Worm (Caenorhabditis elegans) whole organism, young adult: Measurements from ENCODE around the gene T05A7.7.

Experiments used
- B0035.1 ChIP-seq: sonication (generic microtip); optimal IDR thresholded peaks from 2 replicates; lab custom pipeline; 2016; ENCODE audit warnings: missing genetic modification characterization, mild to moderate bottlenecking, missing compliant biosample characterization, missing genotype, missing genetic modification reagents
- C17E4.6 ChIP-seq: fragments of 200-800 bp; sonication (Bioruptor generic); IDR thresholded peaks from 2 replicates; pipeline ENCODE4 v1.3.6; 2022; ENCODE audit warnings: missing genetic modification reagents, missing genetic modification characterization, missing compliant biosample characterization
- D2030.7 ChIP-seq: fragments of 200-800 bp; sonication (Bioruptor generic); IDR thresholded peaks from 2 replicates; pipeline ENCODE4 v1.3.6; 2022; ENCODE audit warnings: missing genetic modification reagents, missing genetic modification characterization, missing compliant biosample characterization
- F10E7.11 ChIP-seq: sonication (generic microtip); optimal IDR thresholded peaks from 2 replicates; lab custom pipeline; 2017; ENCODE audit warnings: mild to moderate bottlenecking, missing genetic modification characterization, moderate library complexity, missing compliant biosample characterization
- K11D2.4 ChIP-seq: fragments of 200-800 bp; sonication (Bioruptor generic); IDR thresholded peaks from 2 replicates; pipeline ENCODE4 v1.3.6; 2022; ENCODE audit warnings: missing genetic modification reagents, missing genetic modification characterization, missing compliant biosample characterization
- K12H6.12 ChIP-seq: fragments of 200-800 bp; sonication (Bioruptor generic); optimal IDR thresholded peaks from 2 replicates; lab custom pipeline; 2018; ENCODE audit warnings: mild to moderate bottlenecking, missing genetic modification characterization, missing compliant biosample characterization
- T07F8.4 ChIP-seq: sonication (generic microtip); optimal IDR thresholded peaks from 2 replicates; lab custom pipeline; 2016; ENCODE audit warnings: mild to moderate bottlenecking, missing genetic modification characterization, moderate library complexity, missing compliant biosample characterization
- Y56A3A.18 ChIP-seq: fragments of 200-800 bp; sonication (Bioruptor generic); IDR thresholded peaks from 2 replicates; pipeline ENCODE4 v1.3.6; 2022; ENCODE audit warnings: missing genetic modification reagents, missing genetic modification characterization, missing compliant biosample characterization
- Y95B8A.8 ChIP-seq: fragments of 200-800 bp; sonication (Bioruptor generic); IDR thresholded peaks from 2 replicates; pipeline ENCODE4 v1.3.6; 2022; ENCODE audit warnings: missing genetic modification reagents, missing genetic modification characterization, missing compliant biosample characterization
- ama-1 ChIP-seq, 3 experiments: fragments of 150-350 bp in 1 of 3; sonication (generic microtip) in 2 of 3; optimal IDR thresholded peaks; 2 replicates each; lab custom pipeline; 2014 to 2018; ENCODE audit warnings: missing biosample characterization in 2 of 3, missing genetic modification characterization in 2 of 3, missing genetic modification reagents in 2 of 3
- aptf-2 ChIP-seq: fragments of 200-800 bp; sonication (Bioruptor generic); conservative IDR thresholded peaks from 2 replicates; pipeline ENCODE4 v1.3.6; 2022; ENCODE audit warnings: missing genetic modification reagents, missing genetic modification characterization, missing compliant biosample characterization
- attf-5 ChIP-seq: fragments of 200-800 bp; sonication (Bioruptor generic); optimal IDR thresholded peaks from 2 replicates; lab custom pipeline; 2018; ENCODE audit warnings: mild to moderate bottlenecking, missing genetic modification characterization, missing compliant biosample characterization
- attf-6 ChIP-seq: fragments of 200-800 bp; sonication (Bioruptor generic); IDR thresholded peaks from 2 replicates; pipeline ENCODE4 v1.3.6; 2022; ENCODE audit warnings: missing genetic modification reagents, missing genetic modification characterization, missing compliant biosample characterization
- bed-2 ChIP-seq: fragments of 200-800 bp; sonication (Bioruptor generic); IDR thresholded peaks from 2 replicates; pipeline ENCODE4 v1.3.6; 2022; ENCODE audit warnings: missing genetic modification reagents, missing genetic modification characterization, missing compliant biosample characterization
- ccch-3 ChIP-seq: fragments of 200-800 bp; sonication (Bioruptor generic); optimal IDR thresholded peaks from 2 replicates; lab custom pipeline; 2018; ENCODE audit warnings: mild to moderate bottlenecking, missing genetic modification characterization, missing compliant biosample characterization
- cebp-1 ChIP-seq, 2 experiments: fragments of 200-800 bp in 1 of 2; sonication (Bioruptor generic) in 1 of 2; sonication (generic microtip) in 1 of 2; IDR thresholded peaks in 1 of 2; optimal IDR thresholded peaks in 1 of 2; 2 replicates each; pipeline versions ENCODE4 v1.3.6 to Lab custom; 2017 to 2022; ENCODE audit warnings: missing compliant biosample characterization in 2 of 2, missing genetic modification characterization in 2 of 2, mild to moderate bottlenecking in 1 of 2, missing genetic modification reagents in 1 of 2, moderate library complexity in 1 of 2
- cebp-2 ChIP-seq: fragments of 200-800 bp; sonication (Bioruptor generic); IDR thresholded peaks from 2 replicates; pipeline ENCODE4 v1.3.6; 2022; ENCODE audit warnings: missing genetic modification characterization, missing compliant biosample characterization
- ceh-27 ChIP-seq: fragments of 200-800 bp; sonication (Bioruptor generic); optimal IDR thresholded peaks from 2 replicates; lab custom pipeline; 2018; ENCODE audit warnings: mild to moderate bottlenecking, missing genetic modification characterization, moderate library complexity, missing compliant biosample characterization
- chd-7 ChIP-seq: sonication (generic microtip); optimal IDR thresholded peaks from 2 replicates; lab custom pipeline; 2016; ENCODE audit warnings: mild to moderate bottlenecking, missing genetic modification characterization, moderate library complexity, missing compliant biosample characterization
- dox-1 ChIP-seq: fragments of 200-800 bp; sonication (Bioruptor generic); IDR thresholded peaks from 2 replicates; pipeline ENCODE4 v1.3.6; 2022; ENCODE audit warnings: missing genetic modification reagents, missing genetic modification characterization, missing compliant biosample characterization
- egl-44 ChIP-seq: fragments of 200-800 bp; sonication (Bioruptor generic); IDR thresholded peaks from 2 replicates; pipeline ENCODE4 v1.3.6; 2022; ENCODE audit warnings: missing genetic modification reagents, missing genetic modification characterization, missing compliant biosample characterization
- ekl-4 ChIP-seq: fragments of 200-800 bp; sonication (Bioruptor generic); IDR thresholded peaks from 2 replicates; pipeline ENCODE4 v1.3.6; 2022; ENCODE audit warnings: missing genetic modification reagents, missing genetic modification characterization, missing compliant biosample characterization
- ets-4 ChIP-seq: fragments of 200-800 bp; sonication (Bioruptor generic); optimal IDR thresholded peaks from 2 replicates; lab custom pipeline; 2018; ENCODE audit warnings: mild to moderate bottlenecking, missing genetic modification characterization, missing compliant biosample characterization
- him-1 ChIP-seq: sonication (generic microtip); optimal IDR thresholded peaks from 2 replicates; lab custom pipeline; 2016; ENCODE audit warnings: missing genotype, missing genetic modification reagents, missing genetic modification characterization, missing compliant biosample characterization
- hlh-12 ChIP-seq: sonication (generic microtip); optimal IDR thresholded peaks from 2 replicates; lab custom pipeline; 2016; ENCODE audit warnings: missing genetic modification characterization, missing compliant biosample characterization
- hrde-1 ChIP-seq: sonication (generic microtip); optimal IDR thresholded peaks from 2 replicates; lab custom pipeline; 2016; ENCODE audit warnings: missing genetic modification characterization, mild to moderate bottlenecking, missing compliant biosample characterization, moderate library complexity, missing genotype, missing genetic modification reagents, borderline replicate concordance
- hsf-1 ChIP-seq: fragments of 200-800 bp; sonication (Bioruptor generic); IDR thresholded peaks from 2 replicates; pipeline ENCODE4 v1.3.6; 2022; ENCODE audit warnings: missing genetic modification reagents, missing genetic modification characterization, missing compliant biosample characterization
- lag-1 ChIP-seq: fragments of 200-800 bp; sonication (Bioruptor generic); IDR thresholded peaks from 2 replicates; pipeline ENCODE4 v1.3.6; 2022; ENCODE audit warnings: missing genetic modification reagents, missing genetic modification characterization, missing compliant biosample characterization
- let-526 ChIP-seq: fragments of 200-800 bp; sonication (Bioruptor generic); IDR thresholded peaks from 2 replicates; pipeline ENCODE4 v1.3.6; 2022; ENCODE audit warnings: missing genetic modification reagents, missing genetic modification characterization, missing compliant biosample characterization
- let-607 ChIP-seq, 2 experiments: fragments of 200-800 bp in 1 of 2; sonication (Bioruptor generic) in 1 of 2; sonication (generic microtip) in 1 of 2; optimal IDR thresholded peaks; 2 replicates each; lab custom pipeline; 2016 to 2018; ENCODE audit warnings: mild to moderate bottlenecking in 2 of 2, missing compliant biosample characterization in 2 of 2, missing genetic modification characterization in 2 of 2, moderate library complexity in 2 of 2, missing genotype in 1 of 2
- lin-54 ChIP-seq: fragments of 200-800 bp; sonication (Bioruptor generic); optimal IDR thresholded peaks from 2 replicates; lab custom pipeline; 2018; ENCODE audit warnings: mild to moderate bottlenecking, missing genetic modification characterization, missing compliant biosample characterization
- lsy-27 ChIP-seq: sonication (generic microtip); optimal IDR thresholded peaks from 2 replicates; lab custom pipeline; 2017; ENCODE audit warnings: missing genetic modification characterization, mild to moderate bottlenecking, missing compliant biosample characterization, antibody characterized with exemption, missing genotype, borderline replicate concordance; ENCODE audit not compliant: insufficient read depth
- madf-10 ChIP-seq: sonication (generic microtip); optimal IDR thresholded peaks from 2 replicates; lab custom pipeline; 2016; ENCODE audit warnings: mild to moderate bottlenecking, missing genetic modification characterization, missing compliant biosample characterization
- madf-8 ChIP-seq: fragments of 200-800 bp; sonication (Bioruptor generic); conservative IDR thresholded peaks from 2 replicates; pipeline ENCODE4 v1.3.6; 2022; ENCODE audit warnings: missing genetic modification reagents, missing genetic modification characterization, missing compliant biosample characterization
- mxl-1 ChIP-seq: sonication (generic microtip); optimal IDR thresholded peaks from 2 replicates; lab custom pipeline; 2016; ENCODE audit warnings: missing genetic modification characterization, missing compliant biosample characterization
- nhr-120 ChIP-seq: fragments of 200-800 bp; sonication (Bioruptor generic); IDR thresholded peaks from 2 replicates; pipeline ENCODE4 v1.3.6; 2022; ENCODE audit warnings: missing genetic modification characterization, missing compliant biosample characterization
- nhr-80 ChIP-seq: sonication (generic microtip); optimal IDR thresholded peaks from 2 replicates; lab custom pipeline; 2016; ENCODE audit warnings: missing genetic modification characterization, missing compliant biosample characterization
- sdz-38 ChIP-seq: sonication (generic microtip); optimal IDR thresholded peaks from 2 replicates; lab custom pipeline; 2016; ENCODE audit warnings: missing genotype, missing genetic modification characterization, missing compliant biosample characterization
- snpc-1.3 ChIP-seq: sonication (generic microtip); optimal IDR thresholded peaks from 2 replicates; lab custom pipeline; 2017; ENCODE audit warnings: missing genetic modification characterization, mild to moderate bottlenecking, missing compliant biosample characterization, antibody characterized with exemption, moderate library complexity, missing genotype, missing genetic modification reagents; ENCODE audit not compliant: insufficient read depth
- snpc-4 ChIP-seq, 5 experiments: fragments of 150-350 bp in 1 of 5; sonication (generic microtip) in 4 of 5; optimal IDR thresholded peaks; 2 replicates each; lab custom pipeline; 2014 to 2018; ENCODE audit warnings: missing genetic modification characterization in 5 of 5, missing biosample characterization in 3 of 5, antibody characterized with exemption in 2 of 5, mild to moderate bottlenecking in 2 of 5, missing compliant biosample characterization in 2 of 5, missing genotype in 2 of 5, moderate library complexity in 2 of 5, missing genetic modification reagents in 1 of 5
- tbx-9 ChIP-seq: sonication (generic microtip); optimal IDR thresholded peaks from 2 replicates; lab custom pipeline; 2016; ENCODE audit warnings: borderline replicate concordance, missing genetic modification characterization, inconsistent platforms, missing compliant biosample characterization
- zfh-2 ChIP-seq: fragments of 200-800 bp; sonication (Bioruptor generic); conservative IDR thresholded peaks from 2 replicates; pipeline ENCODE4 v1.3.6; 2022; ENCODE audit warnings: missing genetic modification reagents, missing genetic modification characterization, missing compliant biosample characterization
- ztf-3 ChIP-seq: fragments of 200-800 bp; sonication (Bioruptor generic); optimal IDR thresholded peaks from 2 replicates; lab custom pipeline; 2018; ENCODE audit warnings: mild to moderate bottlenecking, missing genetic modification characterization, missing compliant biosample characterization

The T05A7.7 gene

DNA sequence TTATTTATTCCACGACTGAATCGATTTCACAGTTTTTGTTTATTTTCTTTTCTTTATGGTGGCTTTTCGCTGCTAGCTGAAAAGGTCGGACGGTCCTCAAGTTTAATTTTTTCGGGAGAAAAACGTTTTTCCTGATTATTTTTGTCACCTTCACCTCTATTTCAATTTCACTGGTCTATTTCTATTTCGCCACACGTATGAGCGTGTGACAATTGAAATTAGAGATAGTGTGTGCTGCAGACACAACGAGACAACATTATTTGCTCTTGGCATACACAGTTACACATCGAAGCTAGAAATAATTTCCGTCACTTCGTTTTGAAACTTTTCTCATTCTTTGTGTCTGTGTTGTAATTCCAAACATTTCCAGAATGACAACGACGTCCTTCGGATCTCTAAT lies 34.4 kb upstream of the T05A7.7 start, which contains the start of gene F41C3.8:
Gene F41C3.8, plus strand, starts transcription at position 371 of the 400 bp plus-strand sequence.
- peak in 1 of 2 experiments; percentile 87 for TF ChIP-seq let-607 (tag; optimal IDR thresholded peaks at IDR 0.05; lab: Kevin White, UChicago)
- TF ChIP-seq attf-5 (GFP tag; lab: Kevin White, UChicago): peak; percentile 50
- TF ChIP-seq lag-1: no peak
- no peak for TF ChIP-seq ztf-3
- TF ChIP-seq egl-44 (GFP tag; lab: Robert Waterston, UW): no peak
- no peak for TF ChIP-seq ets-4 (GFP tag; lab: Kevin White, UChicago)
- peak; percentile 89 for TF ChIP-seq nhr-80 (tag; lab: Kevin White, UChicago)
- TF ChIP-seq mxl-1 (tag; lab: Kevin White, UChicago): no peak
- 0 out of 2 replicates have a peak, but pooled peaks have one; percentile 29 for TF ChIP-seq cebp-1 (GFP tag; IDR thresholded peaks at IDR 0.05; lab: Robert Waterston, UW)
- peak; percentile 70 for TF ChIP-seq cebp-1 (tag; optimal IDR thresholded peaks at IDR 0.05; lab: Kevin White, UChicago)
- TF ChIP-seq attf-6 (GFP tag; lab: Robert Waterston, UW): no peak
- no peak for TF ChIP-seq T07F8.4 (tag; lab: Kevin White, UChicago)
- no peak for TF ChIP-seq let-526
- 0 out of 2 replicates have a peak, but pooled peaks have one; percentile 24 for TF ChIP-seq dox-1 (GFP tag; lab: Robert Waterston, UW)

ce11 chrII:4710813-4711212 lies 29.5 kb upstream of the T05A7.7 start:
- no peak for TF ChIP-seq D2030.7
- no peak for TF ChIP-seq madf-8 (GFP tag; lab: Robert Waterston, UW)
- TF ChIP-seq chd-7 (tag; lab: Kevin White, UChicago): no peak
- TF ChIP-seq cebp-2 (GFP tag; lab: Robert Waterston, UW): no peak
- TF ChIP-seq F10E7.11: no peak
- TF ChIP-seq sdz-38 (tag; lab: Kevin White, UChicago): no peak
- no peak for TF ChIP-seq ccch-3 (GFP tag; lab: Kevin White, UChicago)
- no peak for TF ChIP-seq zfh-2 (GFP tag; lab: Robert Waterston, UW)
- TF ChIP-seq ceh-27 (GFP tag; lab: Kevin White, UChicago): no peak
- TF ChIP-seq aptf-2 (GFP tag; lab: Robert Waterston, UW): no peak
- TF ChIP-seq hrde-1: no peak
- no peak for TF ChIP-seq snpc-4 (GFP tag; optimal IDR thresholded peaks at IDR 0.05; lab: Kevin White, UChicago)
- TF ChIP-seq snpc-4 (tag; optimal IDR thresholded peaks at IDR 0.05; lab: Kevin White, UChicago): no peak
- TF ChIP-seq C17E4.6: no peak

DNA sequence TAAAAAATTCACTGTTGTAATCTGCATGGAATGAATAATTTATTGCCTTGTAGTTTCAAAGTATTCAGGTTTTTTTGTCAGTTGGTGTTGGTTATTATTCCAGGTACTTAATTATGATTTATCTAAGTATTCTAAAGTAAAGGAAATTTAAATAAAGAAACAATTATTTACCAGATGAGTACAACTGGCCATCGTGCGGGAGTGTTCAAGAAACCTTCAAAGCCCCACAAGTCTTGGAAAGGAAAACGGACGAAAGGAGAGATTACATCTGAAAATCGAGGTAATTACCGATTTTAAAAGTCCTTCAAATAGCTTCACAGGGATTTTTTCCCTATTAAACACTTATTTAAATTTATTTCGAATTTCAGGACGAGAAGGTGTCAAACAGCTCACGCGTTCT lies 28.8 kb upstream of the T05A7.7 start, which contains the start of gene tag-151:
Gene tag-151, plus strand, starts transcription at position 158 of the 400 bp plus-strand sequence.
- no peak for TF ChIP-seq snpc-1.3 (tag; lab: Kevin White, UChicago)
- no peak for TF ChIP-seq ama-1 (optimal IDR thresholded peaks at IDR 0.05; lab: Kevin White, UChicago)
- TF ChIP-seq ama-1 (GFP tag; optimal IDR thresholded peaks at IDR 0.05; lab: Kevin White, UChicago): peak in 1 of 2 experiments; percentile 71
- no peak for TF ChIP-seq bed-2
- TF ChIP-seq Y56A3A.18: peak; percentile 73
- no peak for TF ChIP-seq nhr-120 (GFP tag; lab: Robert Waterston, UW)
- no peak for TF ChIP-seq D2030.7
- TF ChIP-seq madf-10 (tag; lab: Kevin White, UChicago): no peak
- peak in 1 of 2 experiments; percentile 45 for TF ChIP-seq let-607 (tag; optimal IDR thresholded peaks at IDR 0.05; lab: Kevin White, UChicago)
- 0 out of 2 replicates have a peak, but pooled peaks have one; percentile 8 for TF ChIP-seq Y95B8A.8
- TF ChIP-seq B0035.1 (tag; lab: Kevin White, UChicago): no peak
- TF ChIP-seq tbx-9 (tag; lab: Kevin White, UChicago): no peak
- TF ChIP-seq him-1 (tag; lab: Kevin White, UChicago): peak; percentile 5
- no peak for TF ChIP-seq K11D2.4 (GFP tag; lab: Robert Waterston, UW)
- TF ChIP-seq lin-54 (GFP tag; lab: Kevin White, UChicago): peak; percentile 43
- no peak for TF ChIP-seq C17E4.6
- TF ChIP-seq K12H6.12 (tag; lab: Kevin White, UChicago): no peak
- no peak for TF ChIP-seq mxl-1 (tag; lab: Kevin White, UChicago)
- no peak; the same call in 1 of the 2 replicates for TF ChIP-seq hsf-1
- TF ChIP-seq snpc-4 (GFP tag; optimal IDR thresholded peaks at IDR 0.05; lab: Kevin White, UChicago): no peak
- peak in 2 of 4 experiments; percentile 13 to 29 for TF ChIP-seq snpc-4 (tag; optimal IDR thresholded peaks at IDR 0.05; lab: Kevin White, UChicago)
- no peak for TF ChIP-seq hlh-12 (tag; lab: Kevin White, UChicago)
- TF ChIP-seq ekl-4: peak; percentile 49; the same call in 1 of the 2 replicates
- TF ChIP-seq lsy-27 (tag; lab: Kevin White, UChicago): no peak
